Worm (Caenorhabditis elegans): ENCODE results near the gene M03F4.6.

- TF ChIP-seq lin-13 (GFP tag; optimal IDR thresholded peaks at IDR 0.05) (no peak), unc-130 (tag; optimal IDR thresholded peaks at IDR 0.05) (no peak), blmp-1 (tag; optimal IDR thresholded peaks at IDR 0.05) (no peak), ztf-11 (tag; optimal IDR thresholded peaks at IDR 0.05) (no peak), egl-27 (tag; optimal IDR thresholded peaks at IDR 0.05) (no peak), nhr-77 (tag; optimal IDR thresholded peaks at IDR 0.05) (no peak)
Measured at ce11 chrX:4920942-4921540, 48.1 kb downstream of the M03F4.6 start, which contains the start of gene K05B2.4.
